Fruit fly (Drosophila melanogaster) whole organism, prepupa: Measurements from ENCODE around the gene CG12355.
A peak's percentile ranks its signal among the peaks of the same experiment; 100 is the strongest.

Source experiments
- CG10631 ChIP-seq: fragments of 200-800 bp; sonication (Bioruptor generic); optimal IDR thresholded peaks from 2 replicates; lab custom pipeline; 2016; ENCODE audit warnings: missing biosample characterization, missing genetic modification characterization
- CG10669 ChIP-seq: fragments of 200-800 bp; sonication (Bioruptor generic); optimal IDR thresholded peaks from 3 replicates; lab custom pipeline; 2018; ENCODE audit warnings: missing biosample characterization, mild to moderate bottlenecking, missing genetic modification characterization, moderate library complexity
- CG11294 ChIP-seq: fragments of 200-800 bp; sonication (Bioruptor generic); IDR thresholded peaks from 2 replicates; pipeline ENCODE4 v1.3.6; 2022; ENCODE audit warnings: missing biosample characterization, missing genetic modification characterization
- CG11762 ChIP-seq: fragments of 200-800 bp; sonication (Bioruptor generic); optimal IDR thresholded peaks from 3 replicates; lab custom pipeline; 2016; ENCODE audit warnings: missing biosample characterization, missing genetic modification characterization; ENCODE audit not compliant: insufficient read depth
- CG11902 ChIP-seq: fragments of 200-800 bp; sonication (Bioruptor generic); optimal IDR thresholded peaks from 3 replicates; lab custom pipeline; 2016; ENCODE audit warnings: missing biosample characterization, missing genetic modification characterization
- CG15336 ChIP-seq: fragments of 200-800 bp; sonication (Bioruptor generic); IDR thresholded peaks from 2 replicates; pipeline ENCODE4 v1.3.6; 2022; ENCODE audit warnings: missing biosample characterization, missing genetic modification characterization
- CG1621 ChIP-seq: fragments of 200-800 bp; sonication (Bioruptor generic); optimal IDR thresholded peaks from 3 replicates; lab custom pipeline; 2018; ENCODE audit warnings: missing biosample characterization, mild to moderate bottlenecking, missing genetic modification characterization
- CG16779 ChIP-seq: fragments of 200-800 bp; sonication (Bioruptor generic); optimal IDR thresholded peaks from 3 replicates; lab custom pipeline; 2017; ENCODE audit warnings: missing biosample characterization, mild to moderate bottlenecking, missing genetic modification characterization
- CG3032 ChIP-seq: fragments of 200-800 bp; optimal IDR thresholded peaks from 2 replicates; lab custom pipeline; 2019; ENCODE audit warnings: missing biosample characterization, mild to moderate bottlenecking, missing genetic modification characterization, moderate library complexity
- CG31627 ChIP-seq: fragments of 200-800 bp; sonication (Bioruptor generic); optimal IDR thresholded peaks from 3 replicates; lab custom pipeline; 2016; ENCODE audit warnings: missing biosample characterization, missing genetic modification characterization
- CG34406 ChIP-seq: fragments of 200-800 bp; sonication (Bioruptor generic); optimal IDR thresholded peaks from 3 replicates; lab custom pipeline; 2016; ENCODE audit warnings: missing biosample characterization, missing genetic modification characterization
- CG3919 ChIP-seq: fragments of 200-800 bp; sonication (Bioruptor generic); optimal IDR thresholded peaks from 3 replicates; lab custom pipeline; 2016; ENCODE audit warnings: missing biosample characterization, missing genetic modification characterization
- CG4318 ChIP-seq: fragments of 200-800 bp; sonication (Bioruptor generic); optimal IDR thresholded peaks from 3 replicates; lab custom pipeline; 2017; ENCODE audit warnings: missing biosample characterization, mild to moderate bottlenecking, missing genetic modification characterization
- CG6163 ChIP-seq: fragments of 200-800 bp; sonication (Bioruptor generic); IDR thresholded peaks from 3 replicates; pipeline ENCODE4 v1.3.6; 2022; ENCODE audit warnings: missing biosample characterization, missing genetic modification characterization
- CG6276 ChIP-seq: fragments of 200-800 bp; sonication (Bioruptor generic); optimal IDR thresholded peaks from 2 replicates; lab custom pipeline; 2017; ENCODE audit warnings: missing biosample characterization, mild to moderate bottlenecking, missing genetic modification characterization
- CG6792 ChIP-seq: fragments of 200-800 bp; sonication (Bioruptor generic); optimal IDR thresholded peaks from 3 replicates; lab custom pipeline; 2016; ENCODE audit warnings: missing biosample characterization, missing genetic modification characterization
- CG6808 ChIP-seq: fragments of 200-800 bp; sonication (Bioruptor generic); optimal IDR thresholded peaks from 3 replicates; lab custom pipeline; 2017; ENCODE audit warnings: missing biosample characterization, missing genetic modification characterization, mild to moderate bottlenecking, moderate library complexity, missing genetic modification reagents
- CG6854 ChIP-seq: fragments of 200-800 bp; sonication (Bioruptor generic); optimal IDR thresholded peaks from 2 replicates; lab custom pipeline; 2017; ENCODE audit warnings: missing biosample characterization, mild to moderate bottlenecking, missing genetic modification characterization
- CG7368 ChIP-seq: fragments of 200-800 bp; sonication (Bioruptor generic); optimal IDR thresholded peaks from 3 replicates; lab custom pipeline; 2016; ENCODE audit warnings: missing biosample characterization, missing genetic modification characterization
- CG8632 ChIP-seq: fragments of 200-800 bp; sonication (Bioruptor generic); optimal IDR thresholded peaks from 3 replicates; lab custom pipeline; 2016; ENCODE audit warnings: missing biosample characterization, missing genetic modification characterization
- Eip75B ChIP-seq: fragments of 200-800 bp; sonication (Bioruptor generic); optimal IDR thresholded peaks from 3 replicates; lab custom pipeline; 2016; ENCODE audit warnings: missing biosample characterization, missing genetic modification characterization
- Eip78C ChIP-seq: fragments of 200-800 bp; sonication (Bioruptor generic); peaks from one replicate; lab custom pipeline; 2016; ENCODE audit warnings: missing biosample characterization, missing genetic modification characterization
- Eip93F ChIP-seq: fragments of 200-800 bp; sonication (Bioruptor generic); optimal IDR thresholded peaks from 2 replicates; lab custom pipeline; 2016; ENCODE audit warnings: missing biosample characterization, mild to moderate bottlenecking, missing genetic modification characterization
- Ets21C ChIP-seq: fragments of 200-800 bp; sonication (Bioruptor generic); optimal IDR thresholded peaks from 3 replicates; lab custom pipeline; 2016; ENCODE audit warnings: missing biosample characterization, missing genetic modification characterization
- Ets96B ChIP-seq: fragments of 200-800 bp; optimal IDR thresholded peaks from 2 replicates; lab custom pipeline; 2019; ENCODE audit warnings: missing biosample characterization, mild to moderate bottlenecking, missing genetic modification characterization, moderate library complexity
- Gug ChIP-seq: fragments of 200-800 bp; sonication (Bioruptor generic); IDR thresholded peaks from 2 replicates; pipeline ENCODE4 v1.3.6; 2022; ENCODE audit warnings: missing biosample characterization, missing genetic modification characterization
- Hr38 ChIP-seq: sonication (Bioruptor generic); optimal IDR thresholded peaks from 2 replicates; lab custom pipeline; 2016; ENCODE audit warnings: missing biosample characterization, missing genetic modification characterization
- Hr39 ChIP-seq: fragments of 200-800 bp; sonication (Bioruptor generic); optimal IDR thresholded peaks from 2 replicates; lab custom pipeline; 2016; ENCODE audit warnings: missing biosample characterization, missing genetic modification characterization
- Hr4 ChIP-seq: fragments of 200-800 bp; sonication (Bioruptor generic); optimal IDR thresholded peaks from 3 replicates; lab custom pipeline; 2016; ENCODE audit warnings: missing biosample characterization, missing genetic modification characterization
- Lpt ChIP-seq: fragments of 200-800 bp; sonication (Bioruptor generic); optimal IDR thresholded peaks from 3 replicates; lab custom pipeline; 2016; ENCODE audit warnings: missing biosample characterization, missing genetic modification characterization
- Met ChIP-seq: fragments of 200-800 bp; sonication (Bioruptor generic); optimal IDR thresholded peaks from 3 replicates; lab custom pipeline; 2016; ENCODE audit warnings: missing biosample characterization, missing genetic modification characterization
- Smox ChIP-seq: fragments of 200-800 bp; sonication (Bioruptor generic); optimal IDR thresholded peaks from 3 replicates; lab custom pipeline; 2016; ENCODE audit warnings: missing biosample characterization, missing genetic modification characterization
- Sox102F ChIP-seq: fragments of 200-800 bp; sonication (Bioruptor generic); optimal IDR thresholded peaks from 2 replicates; lab custom pipeline; 2016; ENCODE audit warnings: missing biosample characterization, mild to moderate bottlenecking, missing genetic modification characterization
- Sox14 ChIP-seq: fragments of 200-800 bp; sonication (Bioruptor generic); optimal IDR thresholded peaks from 3 replicates; lab custom pipeline; 2016; ENCODE audit warnings: missing biosample characterization, missing genetic modification characterization
- Sox15 ChIP-seq: fragments of 200-800 bp; sonication (Bioruptor generic); optimal IDR thresholded peaks from 3 replicates; lab custom pipeline; 2016; ENCODE audit warnings: missing biosample characterization, missing genetic modification characterization
- achi ChIP-seq: fragments of 200-800 bp; sonication (Bioruptor generic); optimal IDR thresholded peaks from 3 replicates; lab custom pipeline; 2016; ENCODE audit warnings: missing biosample characterization, missing genetic modification characterization
- acj6 ChIP-seq: fragments of 200-800 bp; sonication (Bioruptor generic); optimal IDR thresholded peaks from 3 replicates; lab custom pipeline; 2016; ENCODE audit warnings: missing biosample characterization, missing genetic modification characterization
- dac ChIP-seq: fragments of 200-800 bp; sonication (Bioruptor generic); optimal IDR thresholded peaks from 2 replicates; lab custom pipeline; 2017; ENCODE audit warnings: missing biosample characterization, mild to moderate bottlenecking, missing genetic modification characterization
- dsx ChIP-seq: fragments of 200-800 bp; optimal IDR thresholded peaks from 3 replicates; lab custom pipeline; 2019; ENCODE audit warnings: missing biosample characterization, mild to moderate bottlenecking, missing genetic modification characterization, moderate library complexity; ENCODE audit not compliant: poor library complexity, severe bottlenecking
- eg ChIP-seq: fragments of 200-800 bp; sonication (Bioruptor generic); IDR thresholded peaks from 3 replicates; pipeline ENCODE4 v1.3.6; 2022; ENCODE audit warnings: missing biosample characterization, missing genetic modification characterization
- fd59A ChIP-seq: fragments of 200-800 bp; sonication (Bioruptor generic); optimal IDR thresholded peaks from 2 replicates; lab custom pipeline; 2017; ENCODE audit warnings: missing biosample characterization, mild to moderate bottlenecking, missing genetic modification characterization, missing genetic modification reagents
- fd85E ChIP-seq: fragments of 200-800 bp; sonication (Bioruptor generic); optimal IDR thresholded peaks from 3 replicates; lab custom pipeline; 2016; ENCODE audit warnings: missing biosample characterization, missing genetic modification characterization
- lz ChIP-seq: fragments of 200-800 bp; sonication (Bioruptor generic); optimal IDR thresholded peaks from 3 replicates; lab custom pipeline; 2016; ENCODE audit warnings: missing biosample characterization, missing genetic modification characterization
- net ChIP-seq: fragments of 200-800 bp; sonication (Bioruptor generic); optimal IDR thresholded peaks from 3 replicates; lab custom pipeline; 2016; ENCODE audit warnings: missing biosample characterization, missing genetic modification characterization
- pdm3 ChIP-seq: fragments of 200-800 bp; sonication (Bioruptor generic); optimal IDR thresholded peaks from 3 replicates; lab custom pipeline; 2016; ENCODE audit warnings: missing biosample characterization, missing genetic modification characterization
- salr ChIP-seq, 2 experiments: fragments of 200-800 bp; sonication (Bioruptor generic); optimal IDR thresholded peaks; 3 replicates each; lab custom pipeline; 2016 to 2018; ENCODE audit warnings: missing biosample characterization in 2 of 2, missing genetic modification characterization in 2 of 2, mild to moderate bottlenecking in 1 of 2
- spab ChIP-seq: fragments of 200-800 bp; sonication (Bioruptor generic); optimal IDR thresholded peaks from 2 replicates; lab custom pipeline; 2017; ENCODE audit warnings: missing biosample characterization, mild to moderate bottlenecking, missing genetic modification characterization, missing genetic modification reagents
- ss ChIP-seq, 2 experiments: fragments of 200-800 bp; sonication (Bioruptor generic); optimal IDR thresholded peaks; 2 replicates in 1 of 2; 3 replicates in 1 of 2; lab custom pipeline; 2017 to 2018; ENCODE audit warnings: mild to moderate bottlenecking in 2 of 2, missing biosample characterization in 2 of 2, missing genetic modification characterization in 2 of 2, moderate library complexity in 1 of 2
- svp ChIP-seq: fragments of 200-800 bp; sonication (Bioruptor generic); peaks from one replicate; lab custom pipeline; 2016; ENCODE audit warnings: missing biosample characterization, missing genetic modification characterization
- vri ChIP-seq: fragments of 200-800 bp; sonication (Bioruptor generic); optimal IDR thresholded peaks from 3 replicates; lab custom pipeline; 2016; ENCODE audit warnings: missing biosample characterization, mild to moderate bottlenecking, missing genetic modification characterization

The CG12355 gene

DNA sequence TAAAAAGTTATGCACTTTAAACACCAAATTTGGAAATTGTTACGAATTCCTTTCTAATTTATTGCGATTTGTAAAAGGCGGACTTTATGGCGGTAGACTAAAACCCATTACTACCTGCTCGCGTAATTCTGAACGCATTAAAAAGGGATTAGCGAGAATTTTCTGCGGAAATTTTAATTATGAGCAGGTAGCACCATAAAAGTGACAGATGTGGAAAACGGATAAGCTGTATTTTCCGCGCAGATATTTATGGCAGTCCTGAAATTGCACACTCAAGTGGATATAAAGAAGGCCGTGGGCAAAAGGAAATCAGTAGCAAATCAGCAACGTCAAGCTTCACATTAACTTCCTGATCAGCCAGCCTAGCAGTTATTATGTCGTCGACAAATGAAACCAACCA is 13.4 kb upstream of the CG12355 start, which contains the start of gene Z600:
Gene Z600 (plus strand): TSS at position 312 of the 400 bp plus-strand sequence.
- TF ChIP-seq CG11762 (no peak), CG16779 (tag; lab: Kevin White, UChicago) (no peak)

dm6 chr3L:15508233-15508632 is 12.9 kb upstream of the CG12355 start, which contains the start of gene CG7841:
TSS of gene CG7841 (minus strand) at chr3L:15508252.
- TF ChIP-seq eg (GFP tag; lab: Robert Waterston, UW), result peak; percentile 98; the same call in 2 of the 3 replicates
- peak; percentile 93 for TF ChIP-seq CG4318
- peak; percentile 96 for TF ChIP-seq spab (GFP tag; lab: Kevin White, UChicago)
- TF ChIP-seq ss (GFP tag; optimal IDR thresholded peaks at IDR 0.05; lab: Kevin White, UChicago), result peak; percentile 98 to 99
- TF ChIP-seq Hr4 (GFP tag; lab: Kevin White, UChicago), result peak; percentile 98
- TF ChIP-seq Smox (GFP tag; lab: Kevin White, UChicago), result peak; percentile 98
- TF ChIP-seq dac (GFP tag; lab: Kevin White, UChicago), result peak; percentile 96
- TF ChIP-seq Eip78C (GFP tag; lab: Kevin White, UChicago), result peak; percentile 100
- peak; percentile 99 for TF ChIP-seq CG3919
- TF ChIP-seq Met, result peak; percentile 99
- TF ChIP-seq CG6163 (GFP tag; lab: Robert Waterston, UW), result peak; percentile 98
- TF ChIP-seq Ets21C (GFP tag; lab: Kevin White, UChicago), result peak; percentile 96
- TF ChIP-seq CG6808, result peak; percentile 98
- peak; percentile 97 for TF ChIP-seq CG6276 (GFP tag; lab: Kevin White, UChicago)
- TF ChIP-seq Sox102F, result peak; percentile 99
- TF ChIP-seq CG11294 (GFP tag; lab: Robert Waterston, UW), result peak; percentile 90; the same call in 1 of the 2 replicates
- TF ChIP-seq acj6 (GFP tag; lab: Kevin White, UChicago), result peak; percentile 98
- peak; percentile 94 for TF ChIP-seq CG10631 (GFP tag; lab: Kevin White, UChicago)
- peak; percentile 97 for TF ChIP-seq CG1621
- TF ChIP-seq Gug (GFP tag; lab: Robert Waterston, UW), result peak; percentile 93
- TF ChIP-seq CG7368 (GFP tag; lab: Kevin White, UChicago), result peak; percentile 97
- peak; percentile 40 for TF ChIP-seq Hr38 (GFP tag; lab: Kevin White, UChicago)
- TF ChIP-seq CG10669 (GFP tag; lab: Kevin White, UChicago), result peak; percentile 98
- peak; percentile 98 for TF ChIP-seq CG6792 (GFP tag; lab: Kevin White, UChicago)
- TF ChIP-seq CG16779 (tag; lab: Kevin White, UChicago), result peak; percentile 97
- TF ChIP-seq CG15336 (GFP tag; lab: Robert Waterston, UW), result peak; percentile 99
- peak; percentile 93 for TF ChIP-seq fd85E (GFP tag; lab: Kevin White, UChicago)
- TF ChIP-seq Hr39 (GFP tag; lab: Kevin White, UChicago), result peak; percentile 97
- peak; percentile 92 for TF ChIP-seq Sox15 (GFP tag; lab: Kevin White, UChicago)
- TF ChIP-seq net, result peak; percentile 98
- TF ChIP-seq fd59A, result peak; percentile 95
- peak; percentile 98 for TF ChIP-seq pdm3
- TF ChIP-seq achi (GFP tag; lab: Kevin White, UChicago), result peak; percentile 97
- TF ChIP-seq Sox14 (GFP tag; lab: Kevin White, UChicago), result peak; percentile 98
- peak; percentile 98 for TF ChIP-seq dsx (GFP tag; lab: Kevin White, UChicago)
- TF ChIP-seq Eip93F, result peak; percentile 99
- peak; percentile 99 for TF ChIP-seq CG6854 (GFP tag; lab: Kevin White, UChicago)
- TF ChIP-seq vri (GFP tag; lab: Kevin White, UChicago), result peak; percentile 99
- TF ChIP-seq svp (GFP tag; lab: Kevin White, UChicago), result peak; percentile 99
- TF ChIP-seq CG8632, result peak; percentile 97
- peak; percentile 90 for TF ChIP-seq CG11902 (GFP tag; lab: Kevin White, UChicago)
- peak; percentile 99 for TF ChIP-seq lz (GFP tag; lab: Kevin White, UChicago)
- peak; percentile 99 for TF ChIP-seq Eip75B (GFP tag; lab: Kevin White, UChicago)
- peak; percentile 98 for TF ChIP-seq Ets96B (tag; lab: Kevin White, UChicago)
- TF ChIP-seq Lpt, result peak; percentile 96
- peak; percentile 99 for TF ChIP-seq CG3032
- peak; percentile 93 to 95 for TF ChIP-seq salr (GFP tag; optimal IDR thresholded peaks at IDR 0.05; lab: Kevin White, UChicago)
- TF ChIP-seq CG34406 (GFP tag; lab: Kevin White, UChicago), result peak; percentile 98
- peak; percentile 97 for TF ChIP-seq CG31627 (GFP tag; lab: Kevin White, UChicago)
